Worm (Caenorhabditis elegans): Measurements from ENCODE around the gene mec-3.

Gene mec-3

ce11 chrIV:10457137-10457536 is 4.5 kb downstream of the mec-3 start, which contains the start of gene srb-17:
TSS of gene srb-17 (minus strand) at chrIV:10457237.
- TF ChIP-seq nhr-77 (tag; optimal IDR thresholded peaks at IDR 0.05) (no peak), mml-1 (tag; optimal IDR thresholded peaks at IDR 0.05) (no peak), aly-2 (tag; optimal IDR thresholded peaks at IDR 0.05) (no peak), fkh-10 (GFP tag; optimal IDR thresholded peaks at IDR 0.05) (no peak), nhr-237 (tag; optimal IDR thresholded peaks at IDR 0.05) (no peak), ceh-82 (tag; optimal IDR thresholded peaks at IDR 0.05) (no peak), ztf-11 (tag; optimal IDR thresholded peaks at IDR 0.05) (no peak), unc-62 (GFP tag; optimal IDR thresholded peaks at IDR 0.05) (no peak), mdl-1 (tag; optimal IDR thresholded peaks at IDR 0.05) (no peak), nhr-28 (tag; optimal IDR thresholded peaks at IDR 0.05) (no peak), elt-3 (tag; optimal IDR thresholded peaks at IDR 0.05) (no peak)

ce11 chrIV:10453001-10453400 is 8.7 kb downstream of the mec-3 start, which contains the start of gene F01D4.8:
TSS of gene F01D4.8 (minus strand) at chrIV:10453101.
- TF ChIP-seq zag-1 (tag; optimal IDR thresholded peaks at IDR 0.05) (no peak), nhr-25 (tag; optimal IDR thresholded peaks at IDR 0.05) (no peak), R02D3.7 (tag; optimal IDR thresholded peaks at IDR 0.05) (no peak), nhr-28 (tag; optimal IDR thresholded peaks at IDR 0.05) (no peak), pqm-1 (tag; optimal IDR thresholded peaks at IDR 0.05) (no peak), skn-1 (tag; optimal IDR thresholded peaks at IDR 0.05) (no peak), ztf-11 (tag; optimal IDR thresholded peaks at IDR 0.05) (no peak), nhr-12 (tag; optimal IDR thresholded peaks at IDR 0.05) (no peak), ceh-9 (tag; optimal IDR thresholded peaks at IDR 0.05) (no peak), ceh-82 (tag; optimal IDR thresholded peaks at IDR 0.05) (no peak), unc-39 (tag; optimal IDR thresholded peaks at IDR 0.05) (no peak), mdl-1 (tag; optimal IDR thresholded peaks at IDR 0.05) (no peak), ztf-4 (tag; optimal IDR thresholded peaks at IDR 0.05) (no peak), elt-1 (tag; optimal IDR thresholded peaks at IDR 0.05) (no peak), eor-1 (tag; optimal IDR thresholded peaks at IDR 0.05) (no peak), nhr-11 (tag; optimal IDR thresholded peaks at IDR 0.05) (no peak), nhr-23 (tag; optimal IDR thresholded peaks at IDR 0.05) (no peak)

- TF ChIP-seq ceh-16 (tag; optimal IDR thresholded peaks at IDR 0.05), result no peak
- no peak for TF ChIP-seq nhr-28 (tag; optimal IDR thresholded peaks at IDR 0.05)
- no peak for TF ChIP-seq lsy-12 (tag; optimal IDR thresholded peaks at IDR 0.05)
- no peak for TF ChIP-seq eor-1 (tag; optimal IDR thresholded peaks at IDR 0.05)
- TF ChIP-seq nhr-67 (tag; optimal IDR thresholded peaks at IDR 0.05), result no peak
- no peak for TF ChIP-seq ama-1 (optimal IDR thresholded peaks at IDR 0.05)
These were observed 11.9 kb downstream of the mec-3 start, which contains the start of gene F13B12.4 for ce11 chrIV:10449799-10450198. TSS of gene F13B12.4 (minus strand) at chrIV:10449899.

- TF ChIP-seq tbx-2 (tag; optimal IDR thresholded peaks at IDR 0.05), result no peak
These were observed 18.2 kb downstream of the mec-3 start, which contains the start of gene F13B12.7 for ce11 chrIV:10443510-10443909. TSS of gene F13B12.7 (plus strand) at chrIV:10443810.

- no peak for TF ChIP-seq tbx-2 (tag; optimal IDR thresholded peaks at IDR 0.05)
- TF ChIP-seq lin-39 (tag; optimal IDR thresholded peaks at IDR 0.05), result no peak
- TF ChIP-seq egl-27 (tag; optimal IDR thresholded peaks at IDR 0.05), result no peak
- TF ChIP-seq sea-2 (GFP tag; optimal IDR thresholded peaks at IDR 0.05), result no peak
- no peak for TF ChIP-seq elt-3 (tag; optimal IDR thresholded peaks at IDR 0.05)
- TF ChIP-seq fkh-2 (tag; optimal IDR thresholded peaks at IDR 0.05), result no peak
- TF ChIP-seq jun-1 (tag; optimal IDR thresholded peaks at IDR 0.05), result no peak
- TF ChIP-seq nhr-237 (tag; optimal IDR thresholded peaks at IDR 0.05), result no peak
- TF ChIP-seq ceh-16 (tag; optimal IDR thresholded peaks at IDR 0.05), result no peak
- TF ChIP-seq daf-12 (tag; optimal IDR thresholded peaks at IDR 0.05), result no peak
- TF ChIP-seq ceh-9 (tag; optimal IDR thresholded peaks at IDR 0.05), result no peak
- TF ChIP-seq lin-15B (tag; optimal IDR thresholded peaks at IDR 0.05), result no peak
- no peak for TF ChIP-seq ztf-4 (tag; optimal IDR thresholded peaks at IDR 0.05)
- no peak for TF ChIP-seq skn-1 (tag; optimal IDR thresholded peaks at IDR 0.05)
- no peak for TF ChIP-seq hmg-11 (tag; optimal IDR thresholded peaks at IDR 0.05)
- no peak for TF ChIP-seq ztf-11 (tag; optimal IDR thresholded peaks at IDR 0.05)
- TF ChIP-seq nhr-11 (tag; optimal IDR thresholded peaks at IDR 0.05), result no peak
- no peak for TF ChIP-seq nhr-25 (tag; optimal IDR thresholded peaks at IDR 0.05)
- TF ChIP-seq elt-2 (tag; optimal IDR thresholded peaks at IDR 0.05), result no peak
These were observed 18.8 kb downstream of the mec-3 start for ce11 chrIV:10442904-10443303.
